Worm (Caenorhabditis elegans): ENCODE results near the gene jnk-1.

DNA sequence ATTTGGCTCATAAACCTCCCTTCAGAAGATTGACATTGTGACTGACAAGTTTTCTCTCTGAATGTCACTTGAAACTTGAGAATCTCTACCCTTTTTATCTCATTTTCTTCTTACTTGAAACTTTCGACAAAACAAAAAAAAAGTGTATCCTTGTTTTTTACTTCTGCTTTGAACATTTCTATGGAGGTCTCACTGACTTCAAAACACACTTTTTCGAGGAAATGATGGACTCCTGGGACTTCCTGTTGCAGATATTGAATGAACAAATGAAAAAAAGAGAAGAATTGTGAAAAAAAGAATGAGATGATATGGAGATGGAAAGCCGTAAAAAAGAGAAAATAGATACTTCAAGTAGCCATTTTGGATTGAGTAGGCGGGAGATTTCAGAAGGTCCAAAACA, 16.3 kb upstream of the jnk-1 start:
- TF ChIP-seq tab-1 (GFP tag; IDR thresholded peaks at IDR 0.05) (no peak), ztf-29 (GFP tag; IDR thresholded peaks at IDR 0.05) (no peak), flt-1 (GFP tag; IDR thresholded peaks at IDR 0.05) (no peak), T22C8.4 (GFP tag; IDR thresholded peaks at IDR 0.05) (no peak), cog-1 (tag; optimal IDR thresholded peaks at IDR 0.05) (no peak), ref-1 (GFP tag; conservative IDR thresholded peaks at IDR 0.05) (no peak), ztf-23 (GFP tag; IDR thresholded peaks at IDR 0.05) (no peak)
